Worm (Caenorhabditis elegans) whole organism, mixed stage, embryonic: ENCODE data around the gene F59F5.7.

Experiments
- ceh-83 ChIP-seq: fragments of 200-800 bp; sonication (Bioruptor generic); optimal IDR thresholded peaks from 2 replicates; lab custom pipeline; 2018; ENCODE audit warnings: mild to moderate bottlenecking, missing genetic modification characterization, missing compliant biosample characterization
- ces-1 ChIP-seq: fragments of 150-350 bp; optimal IDR thresholded peaks from 2 replicates; lab custom pipeline; 2014; ENCODE audit warnings: missing biosample characterization, missing genetic modification reagents, missing genetic modification characterization
- elt-3 ChIP-seq: fragments of 150-350 bp; optimal IDR thresholded peaks from 2 replicates; lab custom pipeline; 2014; ENCODE audit warnings: missing biosample characterization, missing genetic modification characterization
- lsy-2 ChIP-seq: fragments of 150-350 bp; optimal IDR thresholded peaks from 2 replicates; lab custom pipeline; 2014; ENCODE audit warnings: missing biosample characterization, missing genetic modification characterization
- mab-5 ChIP-seq: fragments of 150-350 bp; optimal IDR thresholded peaks from 2 replicates; lab custom pipeline; 2014; ENCODE audit warnings: missing biosample characterization, missing genetic modification characterization
- mep-1 ChIP-seq: fragments of 150-350 bp; optimal IDR thresholded peaks from 2 replicates; lab custom pipeline; 2017; ENCODE audit warnings: missing biosample characterization, missing genetic modification reagents, missing genetic modification characterization, inconsistent platforms
- mls-2 ChIP-seq: sonication (generic microtip); optimal IDR thresholded peaks from 2 replicates; lab custom pipeline; 2016; ENCODE audit warnings: mild to moderate bottlenecking, missing genetic modification characterization, moderate library complexity, missing compliant biosample characterization
- nhr-12 ChIP-seq: fragments of 150-350 bp; optimal IDR thresholded peaks from 2 replicates; lab custom pipeline; 2014; ENCODE audit warnings: missing biosample characterization, missing genetic modification characterization
- nhr-28 ChIP-seq: fragments of 150-350 bp; optimal IDR thresholded peaks from 2 replicates; lab custom pipeline; 2014; ENCODE audit warnings: missing biosample characterization, missing genetic modification characterization
- snpc-4 ChIP-seq: fragments of 150-350 bp; optimal IDR thresholded peaks from 2 replicates; lab custom pipeline; 2014; ENCODE audit warnings: missing biosample characterization, missing genetic modification characterization
- sptf-1 ChIP-seq: sonication (generic microtip); optimal IDR thresholded peaks from 2 replicates; lab custom pipeline; 2017; ENCODE audit warnings: mild to moderate bottlenecking, missing genetic modification characterization, moderate library complexity, missing compliant biosample characterization
- unc-39 ChIP-seq: fragments of 150-350 bp; optimal IDR thresholded peaks from 2 replicates; lab custom pipeline; 2014; ENCODE audit warnings: missing biosample characterization, missing genetic modification characterization
- unc-62 ChIP-seq: fragments of 150-350 bp; optimal IDR thresholded peaks from 2 replicates; lab custom pipeline; 2014; ENCODE audit warnings: missing biosample characterization, missing genetic modification reagents, missing genetic modification characterization

ce11 chrX:10545716-10546115 lies 13.6 kb upstream of the F59F5.7 start, which contains the start of gene F59F5.5:
- TF ChIP-seq mep-1 (tag; lab: Kevin White, UChicago) (no peak), unc-39 (tag; lab: Kevin White, UChicago) (no peak), lsy-2 (tag; lab: Kevin White, UChicago) (no peak), elt-3 (no peak), mls-2 (tag; lab: Kevin White, UChicago) (no peak), unc-62 (GFP tag; lab: Kevin White, UChicago) (no peak), nhr-28 (tag; lab: Kevin White, UChicago) (no peak), nhr-12 (tag; lab: Kevin White, UChicago) (no peak), mab-5 (tag; lab: Kevin White, UChicago) (no peak), ceh-83 (GFP tag; lab: Kevin White, UChicago) (no peak), sptf-1 (tag; lab: Kevin White, UChicago) (no peak), ces-1 (GFP tag; lab: Kevin White, UChicago) (no peak), snpc-4 (no peak)
